Fruit fly (Drosophila melanogaster) whole organism, wandering third instar larva: Measurements from ENCODE around the gene CSN8.
A peak's percentile ranks its signal among the peaks of the same experiment; 100 is the strongest.

Experiments
- Dfd ChIP-seq: fragments of >200 bp; optimal IDR thresholded peaks from 2 replicates; lab custom pipeline; 2017; ENCODE audit warnings: missing biosample characterization, missing genetic modification characterization
- Dif ChIP-seq: fragments of 200-275, 200-300 bp; sonication (Bioruptor generic); optimal IDR thresholded peaks from 2 replicates; lab custom pipeline; 2018; ENCODE audit warnings: missing biosample characterization, missing genetic modification characterization; ENCODE audit not compliant: partially characterized antibody
- Hnf4 ChIP-seq: fragments of 200-800 bp; sonication (Bioruptor generic); optimal IDR thresholded peaks from 2 replicates; lab custom pipeline; 2016; ENCODE audit warnings: missing biosample characterization, mild to moderate bottlenecking, missing genetic modification characterization
- Hr83 ChIP-seq: fragments of 200-300 bp; sonication (Bioruptor generic); optimal IDR thresholded peaks from 2 replicates; lab custom pipeline; 2016; ENCODE audit warnings: missing biosample characterization, mild to moderate bottlenecking, missing genetic modification characterization, moderate library complexity; ENCODE audit not compliant: poor library complexity, severe bottlenecking
- Jra ChIP-seq: sonication (Bioruptor generic); optimal IDR thresholded peaks from 2 replicates; lab custom pipeline; 2016; ENCODE audit warnings: missing biosample characterization, missing genetic modification characterization
- OdsH ChIP-seq: fragments of 200-800 bp; sonication (Bioruptor generic); optimal IDR thresholded peaks from 2 replicates; lab custom pipeline; 2016; ENCODE audit warnings: missing biosample characterization, mild to moderate bottlenecking, missing genetic modification characterization
- br ChIP-seq: fragments of 200-800 bp; sonication (Bioruptor generic); optimal IDR thresholded peaks from 2 replicates; lab custom pipeline; 2016; ENCODE audit warnings: missing biosample characterization, missing genetic modification characterization
- psq ChIP-seq: fragments of 200-800 bp; sonication (Bioruptor generic); optimal IDR thresholded peaks from 3 replicates; lab custom pipeline; 2017; ENCODE audit warnings: missing biosample characterization, mild to moderate bottlenecking, missing genetic modification characterization, moderate library complexity

- no peak for TF ChIP-seq psq (GFP tag; lab: Kevin White, UChicago)
- no peak for TF ChIP-seq Dfd (GFP tag; lab: Kevin White, UChicago)
- TF ChIP-seq Dif (GFP tag; lab: Kevin White, UChicago), result no peak
- TF ChIP-seq Jra (GFP tag; lab: Kevin White, UChicago), result no peak
- TF ChIP-seq Hnf4, result no peak
- peak; percentile 29 for TF ChIP-seq Hr83 (GFP tag; lab: Kevin White, UChicago)
- no peak for TF ChIP-seq OdsH (GFP tag; lab: Kevin White, UChicago)
- TF ChIP-seq br (GFP tag; lab: Kevin White, UChicago), result peak; percentile 2
Measured at dm6 chr2L:8351864-8352263, 12.8 kb upstream of the CSN8 start, which contains the start of gene Mur29B.
